Worm (Caenorhabditis elegans): ENCODE results near the gene swsn-4.

DNA sequence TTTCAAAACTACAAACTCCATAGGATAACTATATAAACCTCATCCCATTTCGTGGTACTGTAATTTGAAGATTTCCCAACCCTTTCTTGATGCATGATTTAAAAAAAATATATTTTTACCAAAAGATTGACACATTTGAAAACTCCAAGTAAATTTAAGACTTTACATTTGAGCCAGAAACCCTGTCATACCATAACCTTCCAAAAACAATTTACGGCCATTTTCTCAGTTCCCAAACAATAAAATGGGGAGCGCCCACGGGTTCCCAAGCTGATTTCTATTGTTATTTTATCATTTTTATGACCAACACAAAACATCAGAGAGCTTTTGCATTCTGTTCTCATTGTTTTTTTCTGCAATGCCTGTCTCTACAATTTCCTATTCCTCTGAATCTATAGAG is 13.2 kb upstream of the swsn-4 start, which contains the start of gene clc-9:
- TF ChIP-seq egl-27 (tag; optimal IDR thresholded peaks at IDR 0.05) (no peak), lin-14 (GFP tag; optimal IDR thresholded peaks at IDR 0.05) (no peak), tbx-2 (tag; optimal IDR thresholded peaks at IDR 0.05) (no peak), C34B4.2 (tag; optimal IDR thresholded peaks at IDR 0.05) (no peak), sptf-1 (tag; optimal IDR thresholded peaks at IDR 0.05) (no peak)

Data from whole organism, L1 larva.